Fruit fly (Drosophila melanogaster): ENCODE results near the gene Coprox.
A peak's percentile ranks its signal among the peaks of the same experiment; 100 is the strongest.

Coprox gene

dm6 chr2L:6921360-6922090 is 42.7 kb upstream of the Coprox start (continued):
- no peak for TF ChIP-seq CG7357 (GFP tag; IDR thresholded peaks at IDR 0.05)
- no peak for TF ChIP-seq YL-1 (GFP tag; optimal IDR thresholded peaks at IDR 0.05)
- TF ChIP-seq HLH4C (GFP tag; IDR thresholded peaks at IDR 0.05; ENCODE audit: partially characterized antibody), result no peak
- TF ChIP-seq CG12219 (GFP tag; optimal IDR thresholded peaks at IDR 0.05), result no peak
- no peak for TF ChIP-seq tll (GFP tag; optimal IDR thresholded peaks at IDR 0.05)
- no peak for TF ChIP-seq CG17328 (GFP tag; IDR thresholded peaks at IDR 0.05)
- no peak for TF ChIP-seq Vsx1 (GFP tag; optimal IDR thresholded peaks at IDR 0.05)
- TF ChIP-seq CG6765 (GFP tag; optimal IDR thresholded peaks at IDR 0.05), result no peak
- no peak for TF ChIP-seq emc (GFP tag; optimal IDR thresholded peaks at IDR 0.05)
- TF ChIP-seq Trl (optimal IDR thresholded peaks at IDR 0.05), result no peak
- no peak for TF ChIP-seq Trl (GFP tag; optimal IDR thresholded peaks at IDR 0.05)
- no peak for TF ChIP-seq fu2 (GFP tag; optimal IDR thresholded peaks at IDR 0.05)
- no peak for TF ChIP-seq CG8281 (tag; optimal IDR thresholded peaks at IDR 0.05)
- no peak for TF ChIP-seq corto (GFP tag; optimal IDR thresholded peaks at IDR 0.05)
- no peak for TF ChIP-seq Ssrp (tag; optimal IDR thresholded peaks at IDR 0.05)
- peak; percentile 7 for TF ChIP-seq CG2120 (GFP tag; optimal IDR thresholded peaks at IDR 0.05)
- no peak for TF ChIP-seq ac (GFP tag; optimal IDR thresholded peaks at IDR 0.05)
- TF ChIP-seq CG7987 (GFP tag; optimal IDR thresholded peaks at IDR 0.05), result no peak
- TF ChIP-seq CG10565 (GFP tag; optimal IDR thresholded peaks at IDR 0.05), result no peak
- peak in 1 of 2 experiments; percentile 3 for TF ChIP-seq Pdp1 (GFP tag; optimal IDR thresholded peaks at IDR 0.05)
- no peak for TF ChIP-seq lab (GFP tag; optimal IDR thresholded peaks at IDR 0.05)
- TF ChIP-seq gcm (GFP tag; optimal IDR thresholded peaks at IDR 0.05), result no peak
- no peak for TF ChIP-seq unc-4 (GFP tag; IDR thresholded peaks at IDR 0.05; ENCODE audit: partially characterized antibody)
- no peak for TF ChIP-seq CG31224 (GFP tag; IDR thresholded peaks at IDR 0.05)
- TF ChIP-seq croc (GFP tag; conservative IDR thresholded peaks at IDR 0.05), result no peak
- TF ChIP-seq CG7839 (tag; optimal IDR thresholded peaks at IDR 0.05), result no peak
- TF ChIP-seq gcm2 (GFP tag; optimal IDR thresholded peaks at IDR 0.05), result no peak
- peak; percentile 57 for TF ChIP-seq CG15479 (GFP tag; optimal IDR thresholded peaks at IDR 0.05)
- no peak for TF ChIP-seq dysf (GFP tag; IDR thresholded peaks at IDR 0.05)
- no peak for TF ChIP-seq CG10209 (GFP tag; optimal IDR thresholded peaks at IDR 0.05)
- TF ChIP-seq ken (GFP tag; IDR thresholded peaks at IDR 0.05), result no peak
- TF ChIP-seq GATAe (GFP tag; conservative IDR thresholded peaks at IDR 0.05), result no peak
- no peak for TF ChIP-seq mam (GFP tag; optimal IDR thresholded peaks at IDR 0.05)
- peak; percentile 88 for TF ChIP-seq sens (GFP tag)
- no peak for TF ChIP-seq yki (optimal IDR thresholded peaks at IDR 0.05)
- TF ChIP-seq CG31365 (tag; optimal IDR thresholded peaks at IDR 0.05), result no peak
- no peak for TF ChIP-seq PHDP (tag; optimal IDR thresholded peaks at IDR 0.05)
- peak; percentile 2; the same call in 1 of the 2 replicates for TF ChIP-seq chm (GFP tag; IDR thresholded peaks at IDR 0.05)
- peak; percentile 19 for TF ChIP-seq gfzf (GFP tag; optimal IDR thresholded peaks at IDR 0.05)
- peak; percentile 37 for TF ChIP-seq lilli (GFP tag; optimal IDR thresholded peaks at IDR 0.05)
- TF ChIP-seq Bdp1 (GFP tag; optimal IDR thresholded peaks at IDR 0.05), result no peak
- no peak for TF ChIP-seq z (GFP tag; IDR thresholded peaks at IDR 0.05)
- TF ChIP-seq ash1 (GFP tag; optimal IDR thresholded peaks at IDR 0.05), result no peak
- no peak for TF ChIP-seq Oaz (GFP tag; IDR thresholded peaks at IDR 0.05)
- TF ChIP-seq CG13424 (tag; optimal IDR thresholded peaks at IDR 0.05), result no peak
- no peak for TF ChIP-seq CG6854 (GFP tag; optimal IDR thresholded peaks at IDR 0.05)
- TF ChIP-seq nerfin-1 (tag; optimal IDR thresholded peaks at IDR 0.05), result no peak
- TF ChIP-seq so (GFP tag; IDR thresholded peaks at IDR 0.05), result no peak
- no peak for TF ChIP-seq sc (optimal IDR thresholded peaks at IDR 0.05)
- TF ChIP-seq sc (GFP tag; optimal IDR thresholded peaks at IDR 0.05), result no peak
- TF ChIP-seq CG10321 (GFP tag; IDR thresholded peaks at IDR 0.05), result no peak
